Fruit fly (Drosophila melanogaster) ovary, adult (tissue): ENCODE measurements around the gene alpha-Man-Ic.

Source experiments
- CG17801 ChIP-seq: fragments of 200-800 bp; optimal IDR thresholded peaks from 2 replicates; lab custom pipeline; 2019; ENCODE audit warnings: missing biosample characterization, mild to moderate bottlenecking, missing genetic modification characterization, moderate library complexity; ENCODE audit not compliant: partially characterized antibody

alpha-Man-Ic gene

DNA sequence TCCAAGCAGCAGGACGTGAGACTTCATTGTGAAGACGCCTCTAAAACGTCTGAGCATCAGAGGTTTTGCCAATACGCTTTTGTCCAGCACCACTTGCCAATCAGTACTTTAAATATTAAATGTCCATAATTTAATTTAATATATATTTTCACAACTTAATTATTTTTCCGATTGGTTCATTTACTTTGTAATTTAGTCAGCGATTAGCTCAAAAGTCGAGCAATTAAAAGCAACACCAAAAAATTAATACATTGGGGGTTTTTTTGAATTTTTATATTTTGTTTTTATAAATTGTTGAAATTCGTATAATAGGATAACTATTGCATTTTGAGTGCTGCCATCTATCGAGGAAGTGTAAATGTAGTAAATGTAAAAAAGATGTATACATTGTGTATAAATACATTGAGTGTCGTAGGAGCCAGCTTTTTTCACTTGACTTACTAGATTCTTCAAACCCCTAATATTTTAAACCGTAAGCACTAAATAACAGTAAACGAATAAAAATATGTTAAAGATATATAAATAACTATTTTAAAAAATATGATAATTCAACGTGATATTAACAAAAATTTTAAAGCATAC is 26.3 kb downstream of the alpha-Man-Ic start, which contains the start of gene CG15517:
Gene CG15517 (minus strand): TSS at position 51 of the 582 bp plus-strand sequence.
- TF ChIP-seq CG17801 (GFP tag; lab: Kevin White, UChicago), result no peak

- no peak for TF ChIP-seq CG17801 (GFP tag; lab: Kevin White, UChicago)
Measured at dm6 chr3R:29899635-29900034, 30.6 kb downstream of the alpha-Man-Ic start.

DNA sequence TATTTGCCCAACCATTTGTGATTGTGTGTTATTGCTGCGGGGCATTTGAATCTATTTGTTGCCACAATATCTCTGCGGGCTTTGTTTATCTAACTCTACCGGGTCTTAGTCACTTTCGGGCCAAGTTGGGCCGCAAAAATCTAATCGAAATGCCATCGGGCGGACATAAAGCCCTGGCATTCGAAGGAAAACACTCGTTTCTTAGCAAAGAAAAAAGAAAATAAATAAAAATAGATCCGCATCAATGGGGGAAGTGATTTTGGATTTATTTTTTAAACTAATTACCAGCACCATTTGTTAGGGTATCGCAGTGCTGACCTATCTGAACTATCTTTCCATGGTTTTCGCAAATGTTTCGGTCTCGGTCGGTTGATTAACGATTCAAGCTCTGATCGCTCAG is 31.6 kb downstream of the alpha-Man-Ic start:
- TF ChIP-seq CG17801 (GFP tag; lab: Kevin White, UChicago), result no peak

DNA sequence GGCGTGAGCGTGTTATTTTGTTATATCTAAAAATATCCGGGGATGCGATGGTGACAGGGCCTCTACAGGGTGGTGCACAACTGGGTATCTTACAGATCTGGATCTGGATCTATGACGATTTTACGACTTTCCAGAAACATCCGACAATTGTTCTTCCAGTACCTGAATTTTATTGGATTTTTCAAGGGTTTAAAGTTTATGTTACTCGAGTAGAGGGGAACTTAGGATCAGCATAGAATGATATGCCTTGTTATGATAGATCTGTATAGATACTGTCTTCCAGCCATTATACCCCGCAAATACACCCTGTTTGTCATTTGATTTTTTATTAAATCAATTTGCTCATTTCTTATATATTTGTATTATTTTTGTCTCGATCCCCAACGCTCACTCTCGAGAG is 35.8 kb downstream of the alpha-Man-Ic start:
- no peak for TF ChIP-seq CG17801 (GFP tag; lab: Kevin White, UChicago)

DNA sequence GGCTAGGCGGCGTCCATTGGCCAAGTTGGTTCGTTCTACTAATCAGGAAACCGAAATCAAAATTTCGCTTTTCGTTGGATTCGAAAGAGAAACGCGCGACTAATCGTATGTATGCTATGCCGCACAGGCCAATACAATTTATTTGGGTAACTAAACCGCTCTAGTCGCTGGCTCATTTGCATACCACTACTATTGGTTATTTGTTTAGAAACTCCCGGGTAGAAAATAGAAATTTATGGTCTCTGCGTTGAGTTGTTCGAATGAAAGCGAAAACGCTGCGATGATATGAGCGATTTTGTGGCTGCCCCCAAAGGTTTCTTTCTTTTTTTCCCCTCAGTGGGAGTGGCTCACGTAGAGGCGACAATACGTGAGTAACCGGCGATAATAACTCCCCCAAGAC is 37.2 kb downstream of the alpha-Man-Ic start:
- TF ChIP-seq CG17801 (GFP tag; lab: Kevin White, UChicago), result no peak

dm6 chr3R:29891183-29891582 is 39.0 kb downstream of the alpha-Man-Ic start:
- TF ChIP-seq CG17801 (GFP tag; lab: Kevin White, UChicago), result no peak

DNA sequence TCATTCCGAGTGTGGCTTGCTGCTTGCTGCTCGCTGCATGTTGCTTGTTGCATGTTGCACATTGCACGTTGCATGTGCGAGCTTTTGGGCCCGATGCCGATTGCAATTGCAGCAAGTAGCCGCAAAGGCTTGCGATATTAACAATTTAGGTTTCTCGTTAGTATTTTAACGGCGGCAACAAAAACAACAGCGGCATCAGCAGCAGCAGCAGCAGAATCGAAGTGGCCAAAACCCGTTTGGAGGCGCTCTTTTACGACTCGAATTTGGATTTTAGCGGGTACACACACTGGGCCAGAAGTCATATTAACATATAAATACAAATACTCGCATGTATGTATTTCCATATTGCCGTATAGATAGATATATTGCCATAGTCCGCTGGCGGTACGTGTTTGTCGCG is 49.9 kb downstream of the alpha-Man-Ic start:
- TF ChIP-seq CG17801 (GFP tag; lab: Kevin White, UChicago), result no peak
